Fruit fly (Drosophila melanogaster) whole organism, embryonic: ENCODE measurements around the gene CG9664.
A peak's percentile ranks its signal among the peaks of the same experiment; 100 is the strongest.

Experiments used
- Ada2b ChIP-seq: fragments of 200-800 bp; sonication (Bioruptor generic); IDR thresholded peaks from 2 replicates; pipeline ENCODE4 v1.3.6; 2022; ENCODE audit warnings: missing biosample characterization, missing genetic modification characterization
- Antp ChIP-seq: fragments of 200-800 bp; sonication (Bioruptor generic); optimal IDR thresholded peaks from 3 replicates; lab custom pipeline; 2016; ENCODE audit warnings: missing biosample characterization, missing genetic modification characterization
- CG10543 ChIP-seq: fragments of 200-800 bp; sonication (Bioruptor generic); optimal IDR thresholded peaks from 3 replicates; lab custom pipeline; 2017; ENCODE audit warnings: missing biosample characterization, mild to moderate bottlenecking, missing genetic modification characterization, moderate library complexity
- CG11398 ChIP-seq: fragments of 200-800 bp; sonication (Bioruptor generic); optimal IDR thresholded peaks from 2 replicates; lab custom pipeline; 2016; ENCODE audit warnings: missing biosample characterization, missing genetic modification characterization
- CG11456 ChIP-seq: fragments of 200-800 bp; sonication (Bioruptor generic); IDR thresholded peaks from 3 replicates; pipeline ENCODE4 v1.3.6; 2022; ENCODE audit warnings: missing biosample characterization, missing genetic modification characterization
- CG11504 ChIP-seq: fragments of 200-800 bp; sonication (Bioruptor generic); optimal IDR thresholded peaks from 3 replicates; lab custom pipeline; 2019; ENCODE audit warnings: missing biosample characterization, mild to moderate bottlenecking, missing genetic modification characterization, moderate library complexity
- CG12219 ChIP-seq: fragments of 200-800 bp; sonication (Bioruptor generic); optimal IDR thresholded peaks from 3 replicates; lab custom pipeline; 2018; ENCODE audit warnings: missing biosample characterization, mild to moderate bottlenecking, missing genetic modification characterization
- CG12744 ChIP-seq: fragments of 200-800 bp; sonication (Bioruptor generic); optimal IDR thresholded peaks from 2 replicates; lab custom pipeline; 2016; ENCODE audit warnings: missing biosample characterization, missing genetic modification characterization
- CG14667 ChIP-seq: fragments of 200-800 bp; sonication (Bioruptor generic); IDR thresholded peaks from 2 replicates; pipeline ENCODE4 v1.3.6; 2022; ENCODE audit warnings: missing biosample characterization, missing genetic modification characterization
- CG15011 ChIP-seq: fragments of 200-800 bp; sonication (Bioruptor generic); optimal IDR thresholded peaks from 3 replicates; lab custom pipeline; 2018; ENCODE audit warnings: missing biosample characterization, mild to moderate bottlenecking, missing genetic modification characterization
- CG15514 ChIP-seq: fragments of 200-800 bp; sonication (Bioruptor generic); optimal IDR thresholded peaks from 3 replicates; lab custom pipeline; 2017; ENCODE audit warnings: missing biosample characterization, missing genetic modification characterization, mild to moderate bottlenecking, moderate library complexity, missing genetic modification reagents
- CG17802 ChIP-seq: fragments of 200-800 bp; sonication (Bioruptor generic); optimal IDR thresholded peaks from 2 replicates; lab custom pipeline; 2018; ENCODE audit warnings: missing biosample characterization, mild to moderate bottlenecking, missing genetic modification characterization, moderate library complexity
- CG1792 ChIP-seq: fragments of 200-800 bp; sonication (Bioruptor generic); optimal IDR thresholded peaks from 2 replicates; lab custom pipeline; 2016; ENCODE audit warnings: missing biosample characterization, missing genetic modification characterization
- CG2712 ChIP-seq: fragments of 200-800 bp; optimal IDR thresholded peaks from 3 replicates; lab custom pipeline; 2019; ENCODE audit warnings: missing biosample characterization, mild to moderate bottlenecking, missing genetic modification characterization, moderate library complexity
- CG3281 ChIP-seq: fragments of 200-800 bp; sonication (Bioruptor generic); optimal IDR thresholded peaks from 3 replicates; lab custom pipeline; 2017; ENCODE audit warnings: missing biosample characterization, mild to moderate bottlenecking, missing genetic modification characterization
- CG34224 ChIP-seq: fragments of 200-800 bp; sonication (Bioruptor generic); IDR thresholded peaks from 3 replicates; pipeline ENCODE4 v1.3.6; 2022; ENCODE audit warnings: missing biosample characterization, missing genetic modification characterization; ENCODE audit not compliant: partially characterized antibody
- CG34376 ChIP-seq: fragments of 200-800 bp; sonication (Bioruptor generic); optimal IDR thresholded peaks from 2 replicates; lab custom pipeline; 2018; ENCODE audit warnings: missing biosample characterization, mild to moderate bottlenecking, missing genetic modification characterization
- CG3838 ChIP-seq: fragments of 200-800 bp; sonication (Bioruptor generic); optimal IDR thresholded peaks from 3 replicates; lab custom pipeline; 2016; ENCODE audit warnings: missing biosample characterization, missing genetic modification characterization
- CG42726 ChIP-seq: fragments of 200-800 bp; sonication (Bioruptor generic); IDR thresholded peaks from 2 replicates; pipeline ENCODE4 v1.3.6; 2022; ENCODE audit warnings: missing biosample characterization, missing genetic modification characterization; ENCODE audit not compliant: partially characterized antibody
- CG4328 ChIP-seq: fragments of 200-800 bp; sonication (Bioruptor generic); optimal IDR thresholded peaks from 3 replicates; lab custom pipeline; 2017; ENCODE audit warnings: missing biosample characterization, missing genetic modification reagents, missing genetic modification characterization
- CG9437 ChIP-seq: fragments of 200-800 bp; sonication (Bioruptor generic); optimal IDR thresholded peaks from 2 replicates; lab custom pipeline; 2018; ENCODE audit warnings: missing biosample characterization, mild to moderate bottlenecking, missing genetic modification characterization
- Dek ChIP-seq: fragments of 200-800 bp; sonication (Bioruptor generic); optimal IDR thresholded peaks from 3 replicates; lab custom pipeline; 2019; ENCODE audit warnings: missing biosample characterization, mild to moderate bottlenecking, missing genetic modification characterization, moderate library complexity
- Dll ChIP-seq: fragments of 200-800 bp; sonication (Bioruptor generic); IDR thresholded peaks from 4 replicates; pipeline ENCODE4 v1.3.6; 2022; ENCODE audit warnings: missing biosample characterization, missing genetic modification characterization; ENCODE audit not compliant: partially characterized antibody
- Dp ChIP-seq: fragments of 200-800 bp; sonication (Bioruptor generic); optimal IDR thresholded peaks from 2 replicates; lab custom pipeline; 2018; ENCODE audit warnings: missing biosample characterization, mild to moderate bottlenecking, missing genetic modification characterization, moderate library complexity
- E2f2 ChIP-seq: fragments of 200-800 bp; sonication (Bioruptor generic); IDR thresholded peaks from 2 replicates; pipeline ENCODE4 v1.3.6; 2022; ENCODE audit warnings: missing biosample characterization, missing genetic modification characterization
- Fer2 ChIP-seq: fragments of 200-800 bp; sonication (Bioruptor generic); optimal IDR thresholded peaks from 2 replicates; lab custom pipeline; 2018; ENCODE audit warnings: missing biosample characterization, mild to moderate bottlenecking, missing genetic modification characterization, moderate library complexity
- HmgZ ChIP-seq: fragments of 200-800 bp; sonication (Bioruptor generic); optimal IDR thresholded peaks from 2 replicates; lab custom pipeline; 2018; ENCODE audit warnings: missing biosample characterization, mild to moderate bottlenecking, missing genetic modification characterization
- Hr3 ChIP-seq: fragments of 200-800 bp; sonication (Bioruptor generic); optimal IDR thresholded peaks from 3 replicates; lab custom pipeline; 2016; ENCODE audit warnings: missing biosample characterization, missing genetic modification characterization
- PHDP ChIP-seq: fragments of 200-800 bp; sonication (Bioruptor generic); optimal IDR thresholded peaks from 3 replicates; lab custom pipeline; 2018; ENCODE audit warnings: missing biosample characterization, mild to moderate bottlenecking, missing genetic modification characterization, moderate library complexity
- Ravus ChIP-seq: fragments of 200-800 bp; sonication (Bioruptor generic); IDR thresholded peaks from 2 replicates; pipeline ENCODE4 v1.3.6; 2022; ENCODE audit warnings: missing biosample characterization, missing genetic modification characterization
- Sox100B ChIP-seq: fragments of 200-800 bp; sonication (Bioruptor generic); optimal IDR thresholded peaks from 3 replicates; lab custom pipeline; 2018; ENCODE audit warnings: missing biosample characterization, mild to moderate bottlenecking, missing genetic modification characterization
- Trl ChIP-seq, 3 experiments: fragments of >200 bp in 2 of 3; fragments of 200-800 bp in 1 of 3; sonication (Bioruptor generic) in 1 of 3; optimal IDR thresholded peaks; 2 replicates in 1 of 3; 3 replicates in 2 of 3; lab custom pipeline; 2016 to 2017; ENCODE audit warnings: missing biosample characterization in 1 of 3, missing genetic modification characterization in 1 of 3
- bab2 ChIP-seq: fragments of 200-800 bp; sonication (Bioruptor generic); optimal IDR thresholded peaks from 2 replicates; lab custom pipeline; 2016; ENCODE audit warnings: missing biosample characterization, missing genetic modification characterization
- cato ChIP-seq: fragments of 200-800 bp; sonication (Bioruptor generic); optimal IDR thresholded peaks from 2 replicates; lab custom pipeline; 2016; ENCODE audit warnings: missing biosample characterization, missing genetic modification characterization, borderline replicate concordance
- croc ChIP-seq: fragments of 200-800 bp; sonication (Bioruptor generic); conservative IDR thresholded peaks from 3 replicates; pipeline ENCODE4 v1.3.6; 2022; ENCODE audit warnings: missing biosample characterization, missing genetic modification characterization
- dati ChIP-seq: fragments of 200-800 bp; sonication (Bioruptor generic); IDR thresholded peaks from 2 replicates; pipeline ENCODE4 v1.3.6; 2022; ENCODE audit warnings: missing biosample characterization, missing genetic modification characterization
- dmrt11E ChIP-seq: fragments of 200-800 bp; sonication (Bioruptor generic); optimal IDR thresholded peaks from 3 replicates; lab custom pipeline; 2018; ENCODE audit warnings: missing biosample characterization, mild to moderate bottlenecking, missing genetic modification characterization, moderate library complexity
- dpn ChIP-seq, 2 experiments: fragments of 200-800 bp; sonication (Bioruptor generic); optimal IDR thresholded peaks; 3 replicates each; lab custom pipeline; 2016; ENCODE audit warnings: missing biosample characterization in 2 of 2, missing genetic modification characterization in 2 of 2
- fru ChIP-seq: fragments of >200 bp; optimal IDR thresholded peaks from 2 replicates; lab custom pipeline; 2017
- gsb ChIP-seq: fragments of 200-800 bp; sonication (Bioruptor generic); IDR thresholded peaks from 2 replicates; pipeline ENCODE4 v1.3.6; 2022; ENCODE audit warnings: missing biosample characterization, missing genetic modification characterization
- peb ChIP-seq: fragments of 200-800 bp; sonication (Bioruptor generic); IDR thresholded peaks from 2 replicates; pipeline ENCODE4 v1.3.6; 2022; ENCODE audit warnings: missing biosample characterization, missing genetic modification characterization
- pita ChIP-seq: fragments of 200-800 bp; sonication (Bioruptor generic); optimal IDR thresholded peaks from 2 replicates; lab custom pipeline; 2017; ENCODE audit warnings: missing biosample characterization, mild to moderate bottlenecking, missing genetic modification characterization
- prd ChIP-seq, 3 experiments: fragments of >200 bp in 2 of 3; fragments of 200-800 bp in 1 of 3; sonication (Bioruptor generic) in 1 of 3; optimal IDR thresholded peaks in 2 of 3; IDR thresholded peaks in 1 of 3; 2 replicates in 2 of 3; 3 replicates in 1 of 3; pipeline versions ENCODE4 v1.3.6 to Lab custom; 2017 to 2022; ENCODE audit warnings: missing biosample characterization in 1 of 3, missing genetic modification characterization in 1 of 3
- salm ChIP-seq: fragments of 200-800 bp; sonication (Bioruptor generic); optimal IDR thresholded peaks from 2 replicates; lab custom pipeline; 2018; ENCODE audit warnings: missing biosample characterization, mild to moderate bottlenecking, missing genetic modification characterization
- sens ChIP-seq: fragments of 200-800 bp; sonication (Bioruptor generic); peaks from one replicate; lab custom pipeline; 2016; ENCODE audit warnings: missing biosample characterization, missing genetic modification characterization
- tio ChIP-seq: fragments of 200-800 bp; sonication (Bioruptor generic); optimal IDR thresholded peaks from 2 replicates; lab custom pipeline; 2017; ENCODE audit warnings: missing biosample characterization, missing genetic modification characterization, inconsistent platforms
- zen2 ChIP-seq: fragments of 200-800 bp; sonication (Bioruptor generic); IDR thresholded peaks from 3 replicates; pipeline ENCODE4 v1.3.6; 2022; ENCODE audit warnings: missing biosample characterization, missing genetic modification characterization; ENCODE audit not compliant: partially characterized antibody
- zfh1 ChIP-seq: fragments of 200-800 bp; sonication (Bioruptor generic); IDR thresholded peaks from 3 replicates; pipeline ENCODE4 v1.3.6; 2022; ENCODE audit warnings: missing biosample characterization, missing genetic modification characterization

CG9664 gene

DNA sequence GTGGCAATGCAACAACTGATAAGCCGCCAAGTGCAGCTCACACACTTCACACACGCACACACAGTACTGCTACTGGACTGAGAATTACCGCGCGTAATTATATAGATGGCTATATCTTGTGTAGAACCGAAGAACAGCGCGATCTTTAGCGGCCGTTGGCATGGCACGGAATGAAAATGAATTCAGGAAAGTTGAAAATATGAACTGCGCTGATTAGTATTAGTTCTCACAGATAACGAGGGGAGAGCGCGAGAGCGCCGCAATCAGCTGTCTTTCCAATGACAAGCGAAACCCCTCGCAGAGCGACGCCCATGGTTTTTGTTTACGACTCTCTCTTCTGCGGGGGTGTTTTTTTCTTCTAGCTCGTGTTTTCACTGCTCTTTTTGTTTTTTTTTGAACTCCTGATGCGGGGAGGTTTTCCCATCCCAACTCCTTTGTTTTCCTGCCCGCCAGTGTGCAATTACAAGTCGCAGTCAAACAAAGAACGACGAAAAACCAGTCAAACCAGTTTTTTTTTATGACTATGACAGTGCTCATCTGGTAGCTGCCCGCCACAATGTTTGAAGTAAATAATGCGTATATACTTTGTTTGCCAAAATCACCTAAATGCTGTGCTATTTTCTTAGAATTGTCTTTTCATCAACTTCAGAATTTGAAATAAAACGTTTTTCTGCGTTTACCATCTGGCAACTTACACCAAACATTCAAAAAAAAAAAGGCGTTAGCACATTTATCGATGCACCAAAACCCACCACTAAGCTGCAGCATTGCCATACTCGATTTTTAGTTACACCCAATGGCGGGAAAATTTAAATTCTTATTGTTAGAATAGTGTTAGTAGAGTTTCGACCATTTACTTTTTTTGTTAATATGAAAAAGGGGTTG is 8.7 kb upstream of the CG9664 start, which contains the start of gene CG9663 (continued):
- TF ChIP-seq CG11398 (GFP tag; lab: Kevin White, UChicago) (no peak), E2f2 (GFP tag; lab: Robert Waterston, UW) (peak; percentile 97), Ravus (GFP tag; lab: Robert Waterston, UW) (no peak), croc (no peak), CG15011 (GFP tag; lab: Kevin White, UChicago) (no peak), dati (GFP tag; lab: Robert Waterston, UW) (no peak), CG12744 (no peak), CG15514 (GFP tag; lab: Kevin White, UChicago) (peak; percentile 35), Trl (optimal IDR thresholded peaks at IDR 0.05; lab: Kevin White, UChicago) (peak; percentile 88 to 89), Trl (GFP tag; optimal IDR thresholded peaks at IDR 0.05; lab: Kevin White, UChicago) (peak; percentile 71), fru (lab: Kevin White, UChicago) (no peak), Dp (peak; percentile 95), CG11456 (no peak), CG2712 (tag; lab: Kevin White, UChicago) (peak; percentile 33), peb (GFP tag; lab: Robert Waterston, UW) (no peak), pita (GFP tag; lab: Kevin White, UChicago) (no peak), CG17802 (tag; lab: Kevin White, UChicago) (no peak), CG11504 (tag; lab: Kevin White, UChicago) (no peak), CG3838 (GFP tag; lab: Kevin White, UChicago) (no peak), CG9437 (no peak), PHDP (tag; lab: Kevin White, UChicago) (peak; percentile 29), zfh1 (no peak), bab2 (GFP tag; lab: Kevin White, UChicago) (no peak), tio (GFP tag; lab: Kevin White, UChicago) (no peak), CG14667 (GFP tag; lab: Robert Waterston, UW) (no peak), Sox100B (GFP tag; lab: Kevin White, UChicago) (no peak), Ada2b (GFP tag; lab: Robert Waterston, UW) (no peak), Dek (tag; lab: Kevin White, UChicago) (no peak), CG10543 (GFP tag; lab: Kevin White, UChicago) (peak; percentile 73), prd (optimal IDR thresholded peaks at IDR 0.05; lab: Kevin White, UChicago) (no peak), prd (GFP tag; IDR thresholded peaks at IDR 0.05; lab: Robert Waterston, UW) (0 out of 3 replicates have a peak, but pooled peaks have one; percentile 9), zen2 (GFP tag; lab: Robert Waterston, UW) (no peak; the same call in 2 of the 3 replicates), Dll (GFP tag; lab: Robert Waterston, UW) (peak; percentile 43; the same call in 2 of the 4 replicates), CG34224 (GFP tag; lab: Robert Waterston, UW) (peak; percentile 60), CG1792 (GFP tag; lab: Kevin White, UChicago) (no peak), salm (no peak), cato (GFP tag; lab: Kevin White, UChicago) (no peak), Hr3 (GFP tag; lab: Kevin White, UChicago) (no peak), dpn (GFP tag; optimal IDR thresholded peaks at IDR 0.05; lab: Kevin White, UChicago) (peak; percentile 14 to 34), Antp (peak; percentile 7), CG3281 (GFP tag; lab: Kevin White, UChicago) (no peak), Fer2 (tag; lab: Kevin White, UChicago) (no peak), sens (GFP tag; lab: Kevin White, UChicago) (peak; percentile 19), CG4328 (GFP tag; lab: Kevin White, UChicago) (no peak), CG34376 (GFP tag; lab: Kevin White, UChicago) (peak; percentile 68), gsb (GFP tag; lab: Robert Waterston, UW) (no peak), CG42726 (GFP tag; lab: Robert Waterston, UW) (no peak), CG12219 (GFP tag; lab: Kevin White, UChicago) (peak; percentile 14), dmrt11E (tag; lab: Kevin White, UChicago) (no peak), HmgZ (tag; lab: Kevin White, UChicago) (peak; percentile 46)
